Worm (Caenorhabditis elegans): ENCODE results near the gene F40G12.10.

- TF ChIP-seq snpc-4 (tag; optimal IDR thresholded peaks at IDR 0.05) (no peak), nhr-28 (tag; optimal IDR thresholded peaks at IDR 0.05) (no peak), lir-3 (tag; optimal IDR thresholded peaks at IDR 0.05; ENCODE audit: poor library complexity) (no peak), lin-39 (tag; optimal IDR thresholded peaks at IDR 0.05) (no peak), nhr-11 (tag; optimal IDR thresholded peaks at IDR 0.05) (no peak), mep-1 (tag; optimal IDR thresholded peaks at IDR 0.05) (no peak)
These were observed 34.7 kb upstream of the F40G12.10 start, which contains the start of gene K02E11.6 for ce11 chrV:14248654-14249053.
